Fruit fly (Drosophila melanogaster) whole organism, wandering third instar larva: Measurements from ENCODE around the gene NijA.

Source experiments
- Abd-B ChIP-seq: fragments of >200 bp; optimal IDR thresholded peaks from 2 replicates; lab custom pipeline; 2017; ENCODE audit warnings: missing biosample characterization, missing genetic modification characterization
- GATAd ChIP-seq: sonication (Bioruptor generic); optimal IDR thresholded peaks from 2 replicates; lab custom pipeline; 2016; ENCODE audit warnings: missing biosample characterization, missing genetic modification characterization
- HLH106 ChIP-seq: fragments of 200-800 bp; optimal IDR thresholded peaks from 3 replicates; lab custom pipeline; 2019; ENCODE audit warnings: missing biosample characterization, mild to moderate bottlenecking, missing genetic modification characterization, moderate library complexity
- Mio ChIP-seq: sonication (Bioruptor generic); optimal IDR thresholded peaks from 2 replicates; lab custom pipeline; 2016; ENCODE audit warnings: missing biosample characterization, missing genetic modification characterization
- dmrt93B ChIP-seq: fragments of 200-800 bp; sonication (Bioruptor generic); optimal IDR thresholded peaks from 2 replicates; lab custom pipeline; 2018; ENCODE audit warnings: missing biosample characterization, mild to moderate bottlenecking, missing genetic modification characterization
- pan ChIP-seq: fragments of >200 bp; optimal IDR thresholded peaks from 2 replicates; lab custom pipeline; 2017
- psq ChIP-seq: fragments of 200-800 bp; sonication (Bioruptor generic); optimal IDR thresholded peaks from 3 replicates; lab custom pipeline; 2017; ENCODE audit warnings: missing biosample characterization, mild to moderate bottlenecking, missing genetic modification characterization, moderate library complexity
- usp ChIP-seq: fragments of >200 bp; optimal IDR thresholded peaks from 2 replicates; lab custom pipeline; 2017; ENCODE audit warnings: missing biosample characterization, missing genetic modification characterization

DNA sequence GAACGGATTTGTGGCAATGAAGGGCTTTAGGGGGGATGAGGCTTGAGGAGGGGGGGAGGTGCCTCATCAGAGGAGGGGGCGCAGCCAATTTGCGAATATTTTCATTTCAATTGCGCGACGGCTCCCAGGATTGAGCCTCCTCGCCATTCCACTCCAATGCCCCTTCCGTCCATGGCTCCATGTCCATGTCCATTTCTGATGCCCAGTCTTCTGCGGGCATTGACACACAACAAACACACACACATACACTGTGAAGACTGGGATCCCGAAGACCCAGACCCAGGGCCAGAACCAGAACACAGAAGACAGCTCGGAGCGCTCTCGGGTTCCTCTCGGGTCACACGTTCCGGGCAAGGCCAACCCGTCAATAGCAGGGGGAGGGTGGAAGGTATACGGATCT, 19.1 kb upstream of the NijA start:
- no peak for TF ChIP-seq usp (GFP tag; lab: Kevin White, UChicago)
- TF ChIP-seq dmrt93B (GFP tag; lab: Kevin White, UChicago): no peak
- peak; percentile 16 for TF ChIP-seq psq
- no peak for TF ChIP-seq GATAd (GFP tag; lab: Kevin White, UChicago)
- no peak for TF ChIP-seq pan (lab: Kevin White, UChicago)
- no peak for TF ChIP-seq Abd-B (GFP tag; lab: Kevin White, UChicago)
- no peak for TF ChIP-seq HLH106 (tag; lab: Kevin White, UChicago)
- no peak for TF ChIP-seq Mio (GFP tag; lab: Kevin White, UChicago)
